Fruit fly (Drosophila melanogaster) whole organism, embryonic: ENCODE measurements around the gene CG15196.

Source experiments
- ATbp ChIP-seq: fragments of 200-800 bp; sonication (Bioruptor generic); optimal IDR thresholded peaks from 2 replicates; lab custom pipeline; 2017; ENCODE audit warnings: missing biosample characterization, mild to moderate bottlenecking, missing genetic modification characterization, missing genetic modification reagents
- Atf3 ChIP-seq: fragments of 200-800 bp; sonication (Bioruptor generic); optimal IDR thresholded peaks from 3 replicates; lab custom pipeline; 2016; ENCODE audit warnings: missing biosample characterization, missing genetic modification characterization
- C15 ChIP-seq: fragments of 200-800 bp; sonication (Bioruptor generic); IDR thresholded peaks from 3 replicates; pipeline ENCODE4 v1.3.6; 2022; ENCODE audit warnings: missing biosample characterization, missing genetic modification characterization
- CG10209 ChIP-seq: fragments of 200-800 bp; sonication (Bioruptor generic); optimal IDR thresholded peaks from 3 replicates; lab custom pipeline; 2017; ENCODE audit warnings: missing biosample characterization, mild to moderate bottlenecking, missing genetic modification characterization, missing genetic modification reagents
- CG10366 ChIP-seq: fragments of 200-800 bp; sonication (Bioruptor generic); IDR thresholded peaks from 2 replicates; pipeline ENCODE4 v1.3.6; 2022; ENCODE audit warnings: missing biosample characterization, missing genetic modification characterization
- CG11085 ChIP-seq: fragments of 200-800 bp; sonication (Bioruptor generic); IDR thresholded peaks from 2 replicates; pipeline ENCODE4 v1.3.6; 2022; ENCODE audit warnings: missing biosample characterization, missing genetic modification characterization
- CG11504 ChIP-seq: fragments of 200-800 bp; sonication (Bioruptor generic); optimal IDR thresholded peaks from 3 replicates; lab custom pipeline; 2019; ENCODE audit warnings: missing biosample characterization, mild to moderate bottlenecking, missing genetic modification characterization, moderate library complexity
- CG12104 ChIP-seq: fragments of 200-800 bp; sonication (Bioruptor generic); optimal IDR thresholded peaks from 3 replicates; lab custom pipeline; 2016; ENCODE audit warnings: missing biosample characterization, missing genetic modification characterization
- CG12744 ChIP-seq: fragments of 200-800 bp; sonication (Bioruptor generic); optimal IDR thresholded peaks from 2 replicates; lab custom pipeline; 2016; ENCODE audit warnings: missing biosample characterization, missing genetic modification characterization
- CG13894 ChIP-seq: fragments of 200-800 bp; sonication (Bioruptor generic); optimal IDR thresholded peaks from 3 replicates; lab custom pipeline; 2018; ENCODE audit warnings: missing biosample characterization, mild to moderate bottlenecking, missing genetic modification characterization, moderate library complexity
- CG14667 ChIP-seq: fragments of 200-800 bp; sonication (Bioruptor generic); IDR thresholded peaks from 2 replicates; pipeline ENCODE4 v1.3.6; 2022; ENCODE audit warnings: missing biosample characterization, missing genetic modification characterization
- CG14710 ChIP-seq: fragments of 200-800 bp; sonication (Bioruptor generic); optimal IDR thresholded peaks from 3 replicates; lab custom pipeline; 2019; ENCODE audit warnings: missing biosample characterization, mild to moderate bottlenecking, missing genetic modification characterization, moderate library complexity
- CG1529 ChIP-seq: fragments of 200-800 bp; sonication (Bioruptor generic); optimal IDR thresholded peaks from 3 replicates; lab custom pipeline; 2018; ENCODE audit warnings: missing biosample characterization, missing genetic modification characterization
- CG1602 ChIP-seq: fragments of 200-800 bp; sonication (Bioruptor generic); optimal IDR thresholded peaks from 3 replicates; lab custom pipeline; 2016; ENCODE audit warnings: missing biosample characterization, missing genetic modification characterization
- CG18262 ChIP-seq: fragments of 200-800 bp; optimal IDR thresholded peaks from 3 replicates; lab custom pipeline; 2019; ENCODE audit warnings: missing biosample characterization, mild to moderate bottlenecking, missing genetic modification characterization, moderate library complexity
- CG31224 ChIP-seq: fragments of 200-800 bp; sonication (Bioruptor generic); IDR thresholded peaks from 2 replicates; pipeline ENCODE4 v1.3.6; 2022; ENCODE audit warnings: missing biosample characterization, missing genetic modification characterization
- CG3995 ChIP-seq: fragments of 200-800 bp; sonication (Bioruptor generic); optimal IDR thresholded peaks from 3 replicates; lab custom pipeline; 2016; ENCODE audit warnings: missing biosample characterization, missing genetic modification characterization
- CG5180 ChIP-seq: fragments of 200-800 bp; sonication (Bioruptor generic); optimal IDR thresholded peaks from 3 replicates; lab custom pipeline; 2017; ENCODE audit warnings: missing biosample characterization, missing genetic modification characterization, mild to moderate bottlenecking, moderate library complexity, missing genetic modification reagents
- CG5245 ChIP-seq: fragments of 200-800 bp; sonication (Bioruptor generic); optimal IDR thresholded peaks from 3 replicates; lab custom pipeline; 2016; ENCODE audit warnings: missing biosample characterization, missing genetic modification characterization
- CG6854 ChIP-seq: fragments of 200-800 bp; sonication (Bioruptor generic); optimal IDR thresholded peaks from 3 replicates; lab custom pipeline; 2017; ENCODE audit warnings: missing biosample characterization, mild to moderate bottlenecking, missing genetic modification characterization
- CG8290 ChIP-seq, 3 experiments: fragments of 200-800 bp; sonication (Bioruptor generic); optimal IDR thresholded peaks; 2 replicates each; lab custom pipeline; 2016 to 2019; ENCODE audit warnings: missing biosample characterization in 3 of 3, missing genetic modification characterization in 3 of 3, mild to moderate bottlenecking in 2 of 3, moderate library complexity in 1 of 3
- CG9817 ChIP-seq: fragments of 200-800 bp; sonication (Bioruptor generic); optimal IDR thresholded peaks from 2 replicates; lab custom pipeline; 2018; ENCODE audit warnings: missing biosample characterization, mild to moderate bottlenecking, missing genetic modification characterization, moderate library complexity
- D19B ChIP-seq: fragments of 200-800 bp; sonication (Bioruptor generic); optimal IDR thresholded peaks from 2 replicates; lab custom pipeline; 2017; ENCODE audit warnings: missing biosample characterization, mild to moderate bottlenecking, missing genetic modification characterization
- Elba2 ChIP-seq: fragments of 200-800 bp; sonication (Bioruptor generic); optimal IDR thresholded peaks from 3 replicates; lab custom pipeline; 2016; ENCODE audit warnings: missing biosample characterization, missing genetic modification characterization
- H15 ChIP-seq: fragments of 200-800 bp; sonication (Bioruptor generic); IDR thresholded peaks from 3 replicates; pipeline ENCODE4 v1.3.6; 2022; ENCODE audit warnings: missing biosample characterization, missing genetic modification characterization
- HLHmδ ChIP-seq: fragments of 200-800 bp; sonication (Bioruptor generic); optimal IDR thresholded peaks from 2 replicates; lab custom pipeline; 2018; ENCODE audit warnings: missing biosample characterization, mild to moderate bottlenecking, missing genetic modification characterization, moderate library complexity
- Hr3 ChIP-seq: fragments of 200-800 bp; sonication (Bioruptor generic); optimal IDR thresholded peaks from 3 replicates; lab custom pipeline; 2016; ENCODE audit warnings: missing biosample characterization, missing genetic modification characterization
- Hr51 ChIP-seq, 2 experiments: fragments of 200-800 bp; sonication (Bioruptor generic); optimal IDR thresholded peaks; 2 replicates in 1 of 2; 3 replicates in 1 of 2; lab custom pipeline; 2016 to 2018; ENCODE audit warnings: missing biosample characterization in 2 of 2, missing genetic modification characterization in 2 of 2, mild to moderate bottlenecking in 1 of 2, moderate library complexity in 1 of 2
- Mad ChIP-seq: fragments of 200-800 bp; sonication (Bioruptor generic); optimal IDR thresholded peaks from 2 replicates; lab custom pipeline; 2016; ENCODE audit warnings: missing biosample characterization, missing genetic modification characterization
- Myb ChIP-seq: fragments of 200-800 bp; sonication (Bioruptor generic); optimal IDR thresholded peaks from 2 replicates; lab custom pipeline; 2016; ENCODE audit warnings: missing biosample characterization, missing genetic modification characterization
- Sry-δ ChIP-seq: fragments of 200-800 bp; sonication (Bioruptor generic); optimal IDR thresholded peaks from 2 replicates; lab custom pipeline; 2016; ENCODE audit warnings: missing biosample characterization, missing genetic modification characterization
- Xrp1 ChIP-seq: fragments of 200-800 bp; sonication (Bioruptor generic); IDR thresholded peaks from 2 replicates; pipeline ENCODE4 v1.3.6; 2022; ENCODE audit warnings: missing biosample characterization, missing genetic modification characterization
- ab ChIP-seq: fragments of 200-800 bp; sonication (Bioruptor generic); optimal IDR thresholded peaks from 2 replicates; lab custom pipeline; 2016; ENCODE audit warnings: missing biosample characterization, missing genetic modification characterization
- bowl ChIP-seq: fragments of 200-800 bp; sonication (Bioruptor generic); IDR thresholded peaks from 2 replicates; pipeline ENCODE4 v1.3.6; 2022; ENCODE audit warnings: missing biosample characterization, missing genetic modification characterization
- ci ChIP-seq: fragments of 200-800 bp; sonication (Bioruptor generic); IDR thresholded peaks from 3 replicates; pipeline ENCODE4 v1.3.6; 2022; ENCODE audit warnings: missing biosample characterization, missing genetic modification characterization
- danr ChIP-seq: fragments of 200-800 bp; sonication (Bioruptor generic); IDR thresholded peaks from 2 replicates; pipeline ENCODE4 v1.3.6; 2022; ENCODE audit warnings: missing biosample characterization, missing genetic modification characterization
- ftz-f1 ChIP-seq: fragments of 200-800 bp; sonication (Bioruptor generic); optimal IDR thresholded peaks from 2 replicates; lab custom pipeline; 2016; ENCODE audit warnings: missing biosample characterization, missing genetic modification characterization
- gt ChIP-seq: fragments of 200-800 bp; sonication (Bioruptor generic); IDR thresholded peaks from 2 replicates; pipeline ENCODE4 v1.3.6; 2022; ENCODE audit warnings: missing biosample characterization, missing genetic modification characterization
- ham ChIP-seq: fragments of 200-800 bp; sonication (Bioruptor generic); IDR thresholded peaks from 2 replicates; pipeline ENCODE4 v1.3.6; 2022; ENCODE audit warnings: missing biosample characterization, missing genetic modification characterization
- mld ChIP-seq: fragments of 200-800 bp; sonication (Bioruptor generic); IDR thresholded peaks from 3 replicates; pipeline ENCODE4 v1.3.6; 2022; ENCODE audit warnings: missing biosample characterization, missing genetic modification characterization; ENCODE audit not compliant: partially characterized antibody
- otp ChIP-seq: fragments of 200-800 bp; sonication (Bioruptor generic); IDR thresholded peaks from 3 replicates; pipeline ENCODE4, ENCODE4 v1.3.6; 2022; ENCODE audit warnings: missing biosample characterization, missing genetic modification characterization
- pb ChIP-seq: fragments of 200-800 bp; sonication (Bioruptor generic); optimal IDR thresholded peaks from 3 replicates; lab custom pipeline; 2016; ENCODE audit warnings: missing biosample characterization, missing genetic modification characterization
- pfk ChIP-seq: fragments of 200-800 bp; sonication (Bioruptor generic); optimal IDR thresholded peaks from 2 replicates; lab custom pipeline; 2018; ENCODE audit warnings: missing biosample characterization, mild to moderate bottlenecking, missing genetic modification characterization, moderate library complexity
- phol ChIP-seq: fragments of 200-800 bp; sonication (Bioruptor generic); optimal IDR thresholded peaks from 3 replicates; lab custom pipeline; 2018; ENCODE audit warnings: missing biosample characterization, mild to moderate bottlenecking, missing genetic modification characterization, moderate library complexity
- pnt ChIP-seq: fragments of 200-800 bp; sonication (Bioruptor generic); optimal IDR thresholded peaks from 3 replicates; lab custom pipeline; 2016; ENCODE audit warnings: missing biosample characterization, missing genetic modification characterization
- sc ChIP-seq, 3 experiments: fragments of >200 bp in 2 of 3; fragments of 200-800 bp in 1 of 3; sonication (Bioruptor generic) in 1 of 3; optimal IDR thresholded peaks; 2 replicates in 2 of 3; 3 replicates in 1 of 3; lab custom pipeline; 2017; ENCODE audit warnings: mild to moderate bottlenecking in 1 of 3, missing biosample characterization in 1 of 3, missing genetic modification characterization in 1 of 3, missing genetic modification reagents in 1 of 3
- sr ChIP-seq: fragments of 200-800 bp; sonication (Bioruptor generic); IDR thresholded peaks from 3 replicates; pipeline ENCODE4 v1.3.6; 2022; ENCODE audit warnings: missing biosample characterization, missing genetic modification characterization
- stc ChIP-seq: fragments of 200-800 bp; sonication (Bioruptor generic); IDR thresholded peaks from 2 replicates; pipeline ENCODE4 v1.3.6; 2022; ENCODE audit warnings: missing biosample characterization, missing genetic modification characterization
- yki ChIP-seq: fragments of >200 bp; optimal IDR thresholded peaks from 3 replicates; lab custom pipeline; 2018
- zen ChIP-seq: fragments of 200-800 bp; sonication (Bioruptor generic); optimal IDR thresholded peaks from 3 replicates; lab custom pipeline; 2018; ENCODE audit warnings: missing biosample characterization, mild to moderate bottlenecking, missing genetic modification characterization, moderate library complexity

Gene CG15196

dm6 chrX:11423277-11423717, 13.6 kb downstream of the CG15196 start (continued):
- TF ChIP-seq ftz-f1 = peak; percentile 55
- no peak for TF ChIP-seq HLHmδ (GFP tag; lab: Kevin White, UChicago)
- peak; percentile 83 for TF ChIP-seq C15 (GFP tag; lab: Robert Waterston, UW)
- TF ChIP-seq Hr51 (GFP tag; optimal IDR thresholded peaks at IDR 0.05; lab: Kevin White, UChicago) = peak; percentile 79 to 92
- peak; percentile 88 for TF ChIP-seq CG12744 (GFP tag; lab: Kevin White, UChicago)
- TF ChIP-seq zen (tag; lab: Kevin White, UChicago) = peak; percentile 68
- peak; percentile 48; the same call in 1 of the 3 replicates for TF ChIP-seq sr (GFP tag; lab: Robert Waterston, UW)
- TF ChIP-seq Hr3 (GFP tag; lab: Kevin White, UChicago) = peak; percentile 82
- TF ChIP-seq Sry-δ (GFP tag; lab: Kevin White, UChicago) = peak; percentile 59
- TF ChIP-seq CG12104 (GFP tag; lab: Kevin White, UChicago) = peak; percentile 72
- peak; percentile 90 for TF ChIP-seq CG10209 (GFP tag; lab: Kevin White, UChicago)
- peak; percentile 81 for TF ChIP-seq D19B
- peak; percentile 82 for TF ChIP-seq CG5245 (GFP tag; lab: Kevin White, UChicago)
- peak; percentile 75; the same call in 1 of the 2 replicates for TF ChIP-seq CG14667 (GFP tag; lab: Robert Waterston, UW)
- peak; percentile 81; the same call in 2 of the 3 replicates for TF ChIP-seq otp (GFP tag; lab: Robert Waterston, UW)
- TF ChIP-seq CG1602 (GFP tag; lab: Kevin White, UChicago) = peak; percentile 79
- peak; percentile 51 for TF ChIP-seq CG14710 (tag; lab: Kevin White, UChicago)
- TF ChIP-seq CG8290 (GFP tag; optimal IDR thresholded peaks at IDR 0.05; lab: Kevin White, UChicago) = peak; percentile 55
- peak in 1 of 2 experiments; percentile 87 for TF ChIP-seq CG8290 (tag; optimal IDR thresholded peaks at IDR 0.05; lab: Kevin White, UChicago)
- no peak for TF ChIP-seq yki (lab: Kevin White, UChicago)
- peak; percentile 88 for TF ChIP-seq CG6854 (GFP tag; lab: Kevin White, UChicago)
- peak; percentile 74 for TF ChIP-seq Xrp1 (GFP tag; lab: Robert Waterston, UW)
- peak; percentile 90 for TF ChIP-seq CG10366
- peak; percentile 78 for TF ChIP-seq CG31224 (GFP tag; lab: Robert Waterston, UW)
- peak; percentile 59 for TF ChIP-seq Elba2 (GFP tag; lab: Kevin White, UChicago)
- TF ChIP-seq mld = no peak
- peak; percentile 83 for TF ChIP-seq CG11085 (GFP tag; lab: Robert Waterston, UW)
- TF ChIP-seq ab (GFP tag; lab: Kevin White, UChicago) = peak; percentile 87
- TF ChIP-seq gt (GFP tag; lab: Robert Waterston, UW) = no peak
- peak; percentile 83 for TF ChIP-seq ATbp
- peak; percentile 90 for TF ChIP-seq pb (GFP tag; lab: Kevin White, UChicago)
- peak; percentile 58 for TF ChIP-seq CG3995
- peak; percentile 79 for TF ChIP-seq Myb
- peak; percentile 75 for TF ChIP-seq CG5180 (GFP tag; lab: Kevin White, UChicago)
- peak; percentile 74 for TF ChIP-seq Atf3 (GFP tag; lab: Kevin White, UChicago)
- TF ChIP-seq bowl = peak; percentile 77
- TF ChIP-seq stc = peak; percentile 85
- peak; percentile 80 for TF ChIP-seq Mad (GFP tag; lab: Kevin White, UChicago)
- TF ChIP-seq pfk (GFP tag; lab: Kevin White, UChicago) = no peak
- TF ChIP-seq CG9817 (tag; lab: Kevin White, UChicago) = peak; percentile 85
- no peak for TF ChIP-seq sc (optimal IDR thresholded peaks at IDR 0.05; lab: Kevin White, UChicago)
- peak; percentile 45 for TF ChIP-seq sc (GFP tag; optimal IDR thresholded peaks at IDR 0.05; lab: Kevin White, UChicago)
- TF ChIP-seq ci (GFP tag; lab: Robert Waterston, UW) = peak; percentile 93
- peak; percentile 66 for TF ChIP-seq CG1529
- TF ChIP-seq phol (tag; lab: Kevin White, UChicago) = peak; percentile 86
- TF ChIP-seq ham (GFP tag; lab: Robert Waterston, UW) = peak; percentile 58; the same call in 1 of the 2 replicates
- peak; percentile 78 for TF ChIP-seq pnt (GFP tag; lab: Kevin White, UChicago)
- peak; percentile 79 for TF ChIP-seq CG18262 (tag; lab: Kevin White, UChicago)
- peak; percentile 92 for TF ChIP-seq CG11504 (tag; lab: Kevin White, UChicago)
- TF ChIP-seq CG13894 (tag; lab: Kevin White, UChicago) = peak; percentile 62
- TF ChIP-seq danr (GFP tag; lab: Robert Waterston, UW) = peak; percentile 84
- peak; percentile 87 for TF ChIP-seq H15 (GFP tag; lab: Robert Waterston, UW)
